Fruit fly (Drosophila melanogaster): Measurements from ENCODE around the gene CG45079.

Gene CG45079

dm6 chr3R:17080666-17081358 lies 43.5 kb upstream of the CG45079 start (continued):
- TF ChIP-seq CG8119 (GFP tag; IDR thresholded peaks at IDR 0.05) (peak; percentile 99), CG4318 (GFP tag; optimal IDR thresholded peaks at IDR 0.05) (peak; percentile 95), fd59A (GFP tag; optimal IDR thresholded peaks at IDR 0.05) (peak; percentile 97), ss (GFP tag; optimal IDR thresholded peaks at IDR 0.05) (peak; percentile 95 to 97), fkh (GFP tag; optimal IDR thresholded peaks at IDR 0.05) (peak; percentile 67), esn (GFP tag; optimal IDR thresholded peaks at IDR 0.05) (peak; percentile 98), lz (GFP tag; optimal IDR thresholded peaks at IDR 0.05) (peak; percentile 97), Sox14 (GFP tag; optimal IDR thresholded peaks at IDR 0.05) (peak; percentile 97), Hr38 (GFP tag; optimal IDR thresholded peaks at IDR 0.05) (peak; percentile 48), CG6276 (GFP tag; optimal IDR thresholded peaks at IDR 0.05) (peak; percentile 99), CG11294 (GFP tag; IDR thresholded peaks at IDR 0.05) (peak; percentile 93), CG32006 (GFP tag; optimal IDR thresholded peaks at IDR 0.05) (peak; percentile 99), vri (GFP tag; optimal IDR thresholded peaks at IDR 0.05) (peak; percentile 88)

- no peak for TF ChIP-seq fd85E (GFP tag; optimal IDR thresholded peaks at IDR 0.05)
- peak; percentile 39 for TF ChIP-seq cyc (GFP tag; optimal IDR thresholded peaks at IDR 0.05)
- TF ChIP-seq pdm3 (GFP tag; optimal IDR thresholded peaks at IDR 0.05) = no peak
- no peak for TF ChIP-seq Smox (GFP tag; optimal IDR thresholded peaks at IDR 0.05)
- TF ChIP-seq CG1621 (tag; optimal IDR thresholded peaks at IDR 0.05) = peak; percentile 23
- no peak for TF ChIP-seq Sox15 (GFP tag; optimal IDR thresholded peaks at IDR 0.05)
- no peak for TF ChIP-seq Met (GFP tag; optimal IDR thresholded peaks at IDR 0.05)
- no peak for TF ChIP-seq vri (GFP tag; optimal IDR thresholded peaks at IDR 0.05)
- TF ChIP-seq ss (GFP tag; optimal IDR thresholded peaks at IDR 0.05) = peak in 1 of 2 experiments; percentile 56
- no peak for TF ChIP-seq Eip93F (GFP tag; optimal IDR thresholded peaks at IDR 0.05)
- TF ChIP-seq CG4318 (GFP tag; optimal IDR thresholded peaks at IDR 0.05) = no peak
- TF ChIP-seq CG10669 (GFP tag; optimal IDR thresholded peaks at IDR 0.05) = no peak
- TF ChIP-seq dsx (GFP tag; optimal IDR thresholded peaks at IDR 0.05; ENCODE audit: poor library complexity, severe bottlenecking) = peak; percentile 75
- no peak for TF ChIP-seq CG6276 (GFP tag; optimal IDR thresholded peaks at IDR 0.05)
- TF ChIP-seq dac (GFP tag; optimal IDR thresholded peaks at IDR 0.05) = peak; percentile 49
- peak; percentile 85 for TF ChIP-seq Gug (GFP tag; IDR thresholded peaks at IDR 0.05)
- peak in 1 of 2 experiments; percentile 92 for TF ChIP-seq salr (GFP tag; optimal IDR thresholded peaks at IDR 0.05)
- TF ChIP-seq Hr39 (GFP tag; optimal IDR thresholded peaks at IDR 0.05) = no peak
- peak; percentile 83 for TF ChIP-seq net (GFP tag; optimal IDR thresholded peaks at IDR 0.05)
- TF ChIP-seq Hr4 (GFP tag; optimal IDR thresholded peaks at IDR 0.05) = peak; percentile 92
- TF ChIP-seq CG9139 (GFP tag; optimal IDR thresholded peaks at IDR 0.05) = no peak
- TF ChIP-seq Eip78C (GFP tag) = peak; percentile 95
- no peak for TF ChIP-seq Sox102F (GFP tag; optimal IDR thresholded peaks at IDR 0.05)
- no peak for TF ChIP-seq fkh (GFP tag; optimal IDR thresholded peaks at IDR 0.05)
- TF ChIP-seq Eip75B (GFP tag; optimal IDR thresholded peaks at IDR 0.05) = peak; percentile 62
- TF ChIP-seq CG6808 (GFP tag; optimal IDR thresholded peaks at IDR 0.05) = peak; percentile 73
- TF ChIP-seq CG11294 (GFP tag; IDR thresholded peaks at IDR 0.05) = peak; percentile 78
- peak; percentile 94 for TF ChIP-seq CG32006 (GFP tag; optimal IDR thresholded peaks at IDR 0.05)
- TF ChIP-seq achi (GFP tag; optimal IDR thresholded peaks at IDR 0.05) = no peak
- TF ChIP-seq CG31627 (GFP tag; optimal IDR thresholded peaks at IDR 0.05) = no peak
- TF ChIP-seq CG3032 (tag; optimal IDR thresholded peaks at IDR 0.05) = peak; percentile 84
- peak; percentile 64 for TF ChIP-seq CG8632 (GFP tag; optimal IDR thresholded peaks at IDR 0.05)
- TF ChIP-seq CG11762 (GFP tag; optimal IDR thresholded peaks at IDR 0.05; ENCODE audit: insufficient read depth) = peak; percentile 61
- TF ChIP-seq CG15336 (GFP tag; IDR thresholded peaks at IDR 0.05) = peak; percentile 92
- TF ChIP-seq svp (GFP tag) = no peak
- no peak for TF ChIP-seq CG8319 (GFP tag; optimal IDR thresholded peaks at IDR 0.05)
- TF ChIP-seq CG6792 (GFP tag; optimal IDR thresholded peaks at IDR 0.05) = peak; percentile 41
- TF ChIP-seq CG6163 (GFP tag; IDR thresholded peaks at IDR 0.05) = peak; percentile 40; the same call in 1 of the 3 replicates
- TF ChIP-seq eg (GFP tag; IDR thresholded peaks at IDR 0.05) = peak; percentile 81
- peak; percentile 53 for TF ChIP-seq esn (GFP tag; optimal IDR thresholded peaks at IDR 0.05)
- no peak for TF ChIP-seq Hr38 (GFP tag; optimal IDR thresholded peaks at IDR 0.05)
- TF ChIP-seq Sox14 (GFP tag; optimal IDR thresholded peaks at IDR 0.05) = peak; percentile 54
- TF ChIP-seq fd59A (GFP tag; optimal IDR thresholded peaks at IDR 0.05) = peak; percentile 65
- TF ChIP-seq acj6 (GFP tag; optimal IDR thresholded peaks at IDR 0.05) = peak; percentile 74
These were observed 42.8 kb upstream of the CG45079 start for dm6 chr3R:17081359-17081935.
